Worm (Caenorhabditis elegans): ENCODE results near the gene droe-4.

The droe-4 gene

DNA sequence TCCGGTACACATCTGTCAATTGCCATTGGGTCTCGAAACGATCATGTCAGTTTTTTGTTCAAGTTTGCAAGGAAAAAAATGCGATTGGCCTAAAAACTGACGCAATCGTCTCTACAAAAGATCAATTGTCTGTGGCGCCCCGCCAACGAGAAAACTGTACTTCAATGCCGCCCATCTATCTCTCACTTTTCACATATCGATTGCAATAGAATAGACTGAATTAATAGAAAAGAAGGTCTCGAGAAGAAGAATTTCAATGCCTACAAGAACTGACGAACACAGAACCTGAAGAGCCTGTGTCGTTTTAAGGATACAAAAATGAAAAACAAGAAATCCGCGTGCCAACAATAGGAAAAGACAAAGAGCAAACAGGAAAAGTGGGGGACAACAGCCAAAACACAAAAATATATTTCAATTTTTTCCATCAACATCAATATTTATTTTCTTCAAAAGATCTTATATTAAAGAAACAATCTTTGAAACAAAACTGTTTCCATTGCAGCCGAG is 15.9 kb downstream of the droe-4 start (continued):
- TF ChIP-seq mes-2 (tag; optimal IDR thresholded peaks at IDR 0.05; ENCODE audit: poor library complexity, severe bottlenecking) = peak; percentile 58
- no peak for TF ChIP-seq tag-97 (GFP tag; IDR thresholded peaks at IDR 0.05)

ce11 chrV:14010021-14010420 is 17.6 kb downstream of the droe-4 start:
- TF ChIP-seq pha-4 (GFP tag; IDR thresholded peaks at IDR 0.05) (no peak), pha-4 (tag; optimal IDR thresholded peaks at IDR 0.05) (no peak), fkh-10 (GFP tag; optimal IDR thresholded peaks at IDR 0.05) (no peak), aha-1 (tag) (no peak), mxl-2 (GFP tag; conservative IDR thresholded peaks at IDR 0.05) (no peak), zfp-3 (GFP tag; conservative IDR thresholded peaks at IDR 0.05) (no peak), lin-39 (tag; optimal IDR thresholded peaks at IDR 0.05) (no peak), lin-38 (GFP tag; IDR thresholded peaks at IDR 0.05) (no peak), dmd-9 (GFP tag; IDR thresholded peaks at IDR 0.05) (no peak), lin-1 (GFP tag; IDR thresholded peaks at IDR 0.05) (no peak), F26F4.8 (GFP tag; conservative IDR thresholded peaks at IDR 0.05) (no peak), ceh-44 (GFP tag; IDR thresholded peaks at IDR 0.05) (no peak), ztf-7 (tag; optimal IDR thresholded peaks at IDR 0.05) (no peak), T20F7.1 (GFP tag; optimal IDR thresholded peaks at IDR 0.05) (no peak), T26A8.4 (GFP tag; IDR thresholded peaks at IDR 0.05) (no peak), nhr-48 (tag; optimal IDR thresholded peaks at IDR 0.05) (no peak), nhr-237 (tag; optimal IDR thresholded peaks at IDR 0.05) (no peak)

ce11 chrV:14011427-14011826 is 19.0 kb downstream of the droe-4 start:
- TF ChIP-seq sdz-12 (GFP tag; optimal IDR thresholded peaks at IDR 0.05) (no peak), egl-43 (GFP tag; IDR thresholded peaks at IDR 0.05) (0 out of 2 replicates have a peak, but pooled peaks have one; percentile 40), saeg-2 (GFP tag; IDR thresholded peaks at IDR 0.05) (0 out of 2 replicates have a peak, but pooled peaks have one; percentile 25), set-16 (GFP tag; IDR thresholded peaks at IDR 0.05) (peak; percentile 96), vab-7 (GFP tag; IDR thresholded peaks at IDR 0.05) (0 out of 2 replicates have a peak, but pooled peaks have one; percentile 6)

ce11 chrV:14012002-14012554 is 19.6 kb downstream of the droe-4 start, which contains the start of the genes ddx-17 and aip-1:
TSS of gene ddx-17 (minus strand) at chrV:14012052.
TSS of gene aip-1 (plus strand) at chrV:14012333.
- peak; percentile 44 for TF ChIP-seq nhr-102 (tag; optimal IDR thresholded peaks at IDR 0.05)
- TF ChIP-seq nhr-25 (tag; optimal IDR thresholded peaks at IDR 0.05; ENCODE audit: borderline replicate concordance, insufficient read depth) = peak; percentile 44
- TF ChIP-seq lin-15B (tag; optimal IDR thresholded peaks at IDR 0.05) = no peak
- no peak for TF ChIP-seq aly-2 (tag; optimal IDR thresholded peaks at IDR 0.05)
- TF ChIP-seq mes-2 (tag; optimal IDR thresholded peaks at IDR 0.05; ENCODE audit: poor library complexity, severe bottlenecking) = peak; percentile 72
- TF ChIP-seq nhr-28 (tag; optimal IDR thresholded peaks at IDR 0.05) = peak; percentile 63
- TF ChIP-seq sdz-12 (GFP tag; optimal IDR thresholded peaks at IDR 0.05) = no peak
- TF ChIP-seq lin-13 (GFP tag; optimal IDR thresholded peaks at IDR 0.05) = peak; percentile 74
- peak; percentile 48 for TF ChIP-seq nhr-77 (tag; optimal IDR thresholded peaks at IDR 0.05)
- TF ChIP-seq dpl-1 (GFP tag; optimal IDR thresholded peaks at IDR 0.05) = peak; percentile 77
- peak in 1 of 2 experiments; percentile 84 for TF ChIP-seq hif-1 (tag; optimal IDR thresholded peaks at IDR 0.05)
- TF ChIP-seq nhr-11 (tag; optimal IDR thresholded peaks at IDR 0.05) = peak; percentile 71
- TF ChIP-seq dve-1 (tag; optimal IDR thresholded peaks at IDR 0.05; ENCODE audit: insufficient read depth) = peak; percentile 85
- no peak for TF ChIP-seq snpc-4 (tag; optimal IDR thresholded peaks at IDR 0.05)
- no peak for TF ChIP-seq nhr-111 (GFP tag; optimal IDR thresholded peaks at IDR 0.05)
- TF ChIP-seq T26A8.4 (GFP tag; IDR thresholded peaks at IDR 0.05) = 0 out of 2 replicates have a peak, but pooled peaks have one; percentile 57
- peak; percentile 21 for TF ChIP-seq zip-2 (tag; optimal IDR thresholded peaks at IDR 0.05)
- no peak for TF ChIP-seq daf-16 (GFP tag; optimal IDR thresholded peaks at IDR 0.05)
- peak; percentile 4 for TF ChIP-seq daf-16 (tag; optimal IDR thresholded peaks at IDR 0.05)
- TF ChIP-seq vab-7 (GFP tag; IDR thresholded peaks at IDR 0.05) = no peak
- no peak for TF ChIP-seq Y48G9A.11 (GFP tag; IDR thresholded peaks at IDR 0.05)
- TF ChIP-seq nhr-6 (tag; optimal IDR thresholded peaks at IDR 0.05) = peak; percentile 97
- peak; percentile 73 for TF ChIP-seq lin-38 (GFP tag; IDR thresholded peaks at IDR 0.05)
- peak; percentile 46; the same call in 1 of the 2 replicates for TF ChIP-seq ceh-20 (GFP tag; IDR thresholded peaks at IDR 0.05)
- TF ChIP-seq zfp-2 (tag; optimal IDR thresholded peaks at IDR 0.05) = no peak
- TF ChIP-seq aha-1 (tag) = peak; percentile 94
- TF ChIP-seq mdl-1 (tag; optimal IDR thresholded peaks at IDR 0.05) = peak in 1 of 2 experiments; percentile 60
- peak; percentile 12 for TF ChIP-seq ztf-7 (tag; optimal IDR thresholded peaks at IDR 0.05)

Data from whole organism, L4 larva.